Worm (Caenorhabditis elegans): Measurements from ENCODE around the gene adr-2.

The adr-2 gene

DNA sequence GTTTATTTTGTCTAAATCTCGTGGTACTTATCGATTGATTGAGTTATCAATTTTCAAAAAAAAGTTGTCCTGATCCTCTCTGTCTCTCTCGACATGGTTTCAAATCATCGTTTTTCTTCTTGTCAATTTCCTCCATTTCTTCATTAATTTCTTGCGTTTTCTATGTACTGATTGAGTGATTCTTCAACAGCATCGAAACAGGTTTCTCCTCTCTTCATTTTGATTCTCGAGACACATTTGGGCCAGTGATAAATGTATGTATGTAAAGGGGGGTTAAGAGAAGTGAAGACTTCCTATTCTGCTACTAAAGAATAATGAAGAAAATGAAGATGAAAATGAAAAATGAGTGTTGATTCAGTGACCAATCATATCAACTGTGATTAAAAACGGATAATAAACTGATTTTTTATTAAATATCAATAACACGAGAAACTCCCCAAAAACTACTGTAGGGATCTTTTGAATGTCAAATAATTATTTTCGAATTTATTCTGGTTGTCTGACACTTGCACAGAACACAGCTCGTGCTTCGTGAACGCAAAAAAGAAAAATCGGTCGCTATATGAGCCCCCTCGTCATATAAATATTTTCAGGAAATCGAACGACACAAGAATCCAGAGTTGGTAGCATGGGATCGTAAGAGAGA is 29.4 kb downstream of the adr-2 start:
- TF ChIP-seq ztf-11 (tag; optimal IDR thresholded peaks at IDR 0.05) (no peak), egl-27 (tag; optimal IDR thresholded peaks at IDR 0.05) (peak in 1 of 2 experiments; percentile 6), unc-130 (tag; optimal IDR thresholded peaks at IDR 0.05) (no peak), nhr-28 (tag; optimal IDR thresholded peaks at IDR 0.05) (no peak), ztf-4 (tag; optimal IDR thresholded peaks at IDR 0.05) (no peak), hlh-4 (tag; optimal IDR thresholded peaks at IDR 0.05) (no peak), lin-13 (GFP tag; optimal IDR thresholded peaks at IDR 0.05) (no peak), efl-1 (optimal IDR thresholded peaks at IDR 0.05) (peak in 1 of 2 experiments; percentile 8), efl-1 (GFP tag; optimal IDR thresholded peaks at IDR 0.05 in 1 of 2) (peak in 1 of 2 experiments; percentile 87), sptf-1 (tag; optimal IDR thresholded peaks at IDR 0.05) (no peak), mep-1 (tag; optimal IDR thresholded peaks at IDR 0.05) (peak; percentile 34), irx-1 (tag; optimal IDR thresholded peaks at IDR 0.05) (peak; percentile 19), ces-1 (GFP tag; optimal IDR thresholded peaks at IDR 0.05) (no peak), mdl-1 (tag; optimal IDR thresholded peaks at IDR 0.05) (no peak), sup-37 (GFP tag; optimal IDR thresholded peaks at IDR 0.05) (no peak), nhr-12 (tag; optimal IDR thresholded peaks at IDR 0.05) (no peak), nhr-20 (tag; optimal IDR thresholded peaks at IDR 0.05) (peak; percentile 51), ceh-8 (GFP tag; optimal IDR thresholded peaks at IDR 0.05) (no peak), unc-30 (tag; optimal IDR thresholded peaks at IDR 0.05) (no peak), aly-2 (tag; optimal IDR thresholded peaks at IDR 0.05) (no peak), pqm-1 (tag; optimal IDR thresholded peaks at IDR 0.05) (no peak), zag-1 (tag; optimal IDR thresholded peaks at IDR 0.05) (no peak), tbx-2 (tag; optimal IDR thresholded peaks at IDR 0.05) (peak; percentile 36), lin-35 (GFP tag; optimal IDR thresholded peaks at IDR 0.05) (peak in 1 of 2 experiments; percentile 52), lin-14 (GFP tag; optimal IDR thresholded peaks at IDR 0.05) (peak; percentile 57), isw-1 (GFP tag; IDR thresholded peaks at IDR 0.05) (no peak), ceh-82 (tag; optimal IDR thresholded peaks at IDR 0.05) (no peak), Y116A8C.19 (tag; optimal IDR thresholded peaks at IDR 0.05; ENCODE audit: borderline replicate concordance) (no peak), swsn-7 (tag; optimal IDR thresholded peaks at IDR 0.05) (no peak), fkh-8 (tag; optimal IDR thresholded peaks at IDR 0.05) (no peak), ama-1 (optimal IDR thresholded peaks at IDR 0.05) (no peak), snpc-4 (tag; optimal IDR thresholded peaks at IDR 0.05) (no peak), mab-9 (GFP tag; IDR thresholded peaks at IDR 0.05) (no peak), unc-98 (GFP tag; IDR thresholded peaks at IDR 0.05) (no peak), F16B12.6 (tag; optimal IDR thresholded peaks at IDR 0.05) (no peak), pag-3 (tag; optimal IDR thresholded peaks at IDR 0.05; ENCODE audit: borderline replicate concordance, insufficient read depth) (no peak), elt-2 (tag; optimal IDR thresholded peaks at IDR 0.05) (no peak), nhr-85 (tag) (peak; percentile 89), lin-39 (tag; optimal IDR thresholded peaks at IDR 0.05) (no peak), pax-3 (tag; optimal IDR thresholded peaks at IDR 0.05) (no peak), mef-2 (tag; optimal IDR thresholded peaks at IDR 0.05) (no peak), nhr-84 (tag; optimal IDR thresholded peaks at IDR 0.05) (no peak), elt-3 (tag; optimal IDR thresholded peaks at IDR 0.05) (peak in 3 of 6 experiments; percentile 44 to 76 (median 61)), vab-15 (tag; optimal IDR thresholded peaks at IDR 0.05) (no peak), nhr-11 (tag; optimal IDR thresholded peaks at IDR 0.05) (no peak), lin-15B (tag; optimal IDR thresholded peaks at IDR 0.05) (no peak), zip-4 (GFP tag; optimal IDR thresholded peaks at IDR 0.05) (no peak), lsy-2 (tag; optimal IDR thresholded peaks at IDR 0.05) (peak in 1 of 2 experiments; percentile 57), egl-13 (tag; optimal IDR thresholded peaks at IDR 0.05) (no peak), C16A3.4 (tag; optimal IDR thresholded peaks at IDR 0.05) (no peak), nhr-71 (tag; optimal IDR thresholded peaks at IDR 0.05) (peak; percentile 57), rnt-1 (tag; optimal IDR thresholded peaks at IDR 0.05) (no peak), efl-3 (GFP tag; optimal IDR thresholded peaks at IDR 0.05) (no peak)
